Fruit fly (Drosophila melanogaster): ENCODE data around the gene CG31221.

CG31221 gene

dm6 chr3R:19463874-19464549 is 51.5 kb downstream of the CG31221 start (continued):
- no peak for TF ChIP-seq sna (GFP tag; IDR thresholded peaks at IDR 0.05; ENCODE audit: partially characterized antibody)
- TF ChIP-seq z (GFP tag; IDR thresholded peaks at IDR 0.05) = 0 out of 3 replicates have a peak, but pooled peaks have one; percentile 20
- no peak for TF ChIP-seq NFAT (GFP tag; IDR thresholded peaks at IDR 0.05)
- TF ChIP-seq CG12104 (GFP tag; optimal IDR thresholded peaks at IDR 0.05) = peak; percentile 58
- no peak for TF ChIP-seq Drgx (GFP tag; IDR thresholded peaks at IDR 0.05)
- no peak for TF ChIP-seq CG6175 (GFP tag; IDR thresholded peaks at IDR 0.05)
- peak; percentile 91 for TF ChIP-seq kni (GFP tag; optimal IDR thresholded peaks at IDR 0.05)
- no peak for TF ChIP-seq Opbp (GFP tag; IDR thresholded peaks at IDR 0.05; ENCODE audit: partially characterized antibody)
- peak; percentile 81 for TF ChIP-seq CG8924 (tag; optimal IDR thresholded peaks at IDR 0.05)
- peak; percentile 83 for TF ChIP-seq CG3407 (GFP tag; optimal IDR thresholded peaks at IDR 0.05)
- TF ChIP-seq CG7963 (GFP tag; IDR thresholded peaks at IDR 0.05; ENCODE audit: partially characterized antibody) = no peak
- peak; percentile 55 for TF ChIP-seq CG1603 (tag; optimal IDR thresholded peaks at IDR 0.05)
- peak; percentile 3 for TF ChIP-seq gro (GFP tag; optimal IDR thresholded peaks at IDR 0.05)
- no peak for TF ChIP-seq Ssrp (tag; optimal IDR thresholded peaks at IDR 0.05)
- peak; percentile 38 for TF ChIP-seq fd96Cb (tag; optimal IDR thresholded peaks at IDR 0.05)
- TF ChIP-seq Poxn (GFP tag; IDR thresholded peaks at IDR 0.05) = no peak
- TF ChIP-seq MESR4 (GFP tag; optimal IDR thresholded peaks at IDR 0.05) = no peak
- TF ChIP-seq CG6854 (GFP tag; optimal IDR thresholded peaks at IDR 0.05) = peak; percentile 64
- peak; percentile 76 for TF ChIP-seq Blimp-1 (GFP tag; optimal IDR thresholded peaks at IDR 0.05)
- TF ChIP-seq Vsx1 (GFP tag; optimal IDR thresholded peaks at IDR 0.05) = peak; percentile 71
- TF ChIP-seq ken (GFP tag; IDR thresholded peaks at IDR 0.05) = peak; percentile 60; the same call in 2 of the 3 replicates
- peak; percentile 64 for TF ChIP-seq Sox102F (GFP tag; optimal IDR thresholded peaks at IDR 0.05)
- TF ChIP-seq run (tag; optimal IDR thresholded peaks at IDR 0.05) = peak; percentile 55
- peak; percentile 17 for TF ChIP-seq tup (GFP tag; optimal IDR thresholded peaks at IDR 0.05)
- peak; percentile 85 for TF ChIP-seq fd64A (GFP tag; optimal IDR thresholded peaks at IDR 0.05)
- TF ChIP-seq gcm (GFP tag; optimal IDR thresholded peaks at IDR 0.05) = peak; percentile 70
- no peak for TF ChIP-seq ash1 (GFP tag; optimal IDR thresholded peaks at IDR 0.05)
- peak; percentile 59; the same call in 1 of the 2 replicates for TF ChIP-seq Rfx (GFP tag; IDR thresholded peaks at IDR 0.05)
- peak; percentile 5; the same call in 1 of the 4 replicates for TF ChIP-seq chinmo (GFP tag; IDR thresholded peaks at IDR 0.05; ENCODE audit: partially characterized antibody)
- TF ChIP-seq CG30020 (tag; optimal IDR thresholded peaks at IDR 0.05) = peak; percentile 22
- peak; percentile 53; the same call in 1 of the 2 replicates for TF ChIP-seq stc (GFP tag; IDR thresholded peaks at IDR 0.05)
- TF ChIP-seq sqz (GFP tag; optimal IDR thresholded peaks at IDR 0.05) = peak; percentile 63
- no peak for TF ChIP-seq Dp (GFP tag; optimal IDR thresholded peaks at IDR 0.05)
- no peak for TF ChIP-seq sima (GFP tag; optimal IDR thresholded peaks at IDR 0.05)
- TF ChIP-seq fu2 (GFP tag; optimal IDR thresholded peaks at IDR 0.05) = no peak
- peak; percentile 58 for TF ChIP-seq eyg (GFP tag; optimal IDR thresholded peaks at IDR 0.05)
- no peak for TF ChIP-seq fru (optimal IDR thresholded peaks at IDR 0.05)
- peak; percentile 68 for TF ChIP-seq CG4854 (GFP tag; optimal IDR thresholded peaks at IDR 0.05)
- TF ChIP-seq B-H2 (GFP tag; optimal IDR thresholded peaks at IDR 0.05) = no peak
- TF ChIP-seq Xbp1 (GFP tag; optimal IDR thresholded peaks at IDR 0.05) = peak; percentile 13
- no peak for TF ChIP-seq Atf3 (GFP tag; optimal IDR thresholded peaks at IDR 0.05)
- no peak for TF ChIP-seq Mrtf (GFP tag; IDR thresholded peaks at IDR 0.05)
- TF ChIP-seq CG11456 (GFP tag; IDR thresholded peaks at IDR 0.05) = no peak
- TF ChIP-seq C15 (GFP tag; IDR thresholded peaks at IDR 0.05) = no peak
- peak; percentile 25 for TF ChIP-seq D19B (GFP tag; optimal IDR thresholded peaks at IDR 0.05)
- no peak for TF ChIP-seq slbo (GFP tag; IDR thresholded peaks at IDR 0.05)
- no peak for TF ChIP-seq Fer2 (tag; optimal IDR thresholded peaks at IDR 0.05)
- peak; percentile 80 for TF ChIP-seq org-1 (GFP tag; optimal IDR thresholded peaks at IDR 0.05)
- no peak for TF ChIP-seq Dip2 (GFP tag; IDR thresholded peaks at IDR 0.05)
- TF ChIP-seq Oaz (GFP tag; IDR thresholded peaks at IDR 0.05) = no peak

Data from whole organism, embryonic.